Fruit fly (Drosophila melanogaster): ENCODE measurements around the gene MED20.

The MED20 gene

DNA sequence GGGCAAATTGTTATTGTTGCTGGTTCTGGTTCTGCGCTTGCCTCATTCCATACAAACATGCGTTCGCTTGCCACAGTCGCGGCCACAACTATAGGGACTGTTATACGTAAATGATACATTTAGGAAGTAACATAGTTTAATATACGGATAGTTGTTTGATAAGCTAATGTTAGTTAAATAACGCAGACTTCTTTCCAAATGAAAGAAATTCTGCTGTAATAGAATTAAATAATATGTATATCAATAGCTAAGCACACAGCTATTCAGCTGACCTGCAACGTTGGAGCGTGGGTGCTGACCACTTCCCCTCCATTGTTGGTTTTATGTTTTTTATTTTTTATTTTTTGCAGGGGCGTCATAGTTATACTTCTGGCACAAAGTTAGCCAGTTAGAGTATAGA is 37.9 kb downstream of the MED20 start (continued):
- TF ChIP-seq zfh2 (GFP tag; optimal IDR thresholded peaks at IDR 0.05) (no peak), CG4328 (GFP tag; optimal IDR thresholded peaks at IDR 0.05) (no peak), insv (GFP tag; optimal IDR thresholded peaks at IDR 0.05) (no peak), Hand (GFP tag; optimal IDR thresholded peaks at IDR 0.05) (peak; percentile 38), Hr39 (optimal IDR thresholded peaks at IDR 0.05) (no peak), CG6765 (GFP tag; optimal IDR thresholded peaks at IDR 0.05) (peak; percentile 31), CG7372 (GFP tag; IDR thresholded peaks at IDR 0.05) (peak; percentile 68), CG10979 (tag; optimal IDR thresholded peaks at IDR 0.05) (peak; percentile 52), CG10565 (GFP tag; optimal IDR thresholded peaks at IDR 0.05) (no peak), MBD-R2 (GFP tag; IDR thresholded peaks at IDR 0.05) (0 out of 2 replicates have a peak, but pooled peaks have one; percentile 25), ewg (GFP tag; optimal IDR thresholded peaks at IDR 0.05) (peak; percentile 34), CG17385 (GFP tag; optimal IDR thresholded peaks at IDR 0.05) (peak; percentile 63), CG6683 (GFP tag; optimal IDR thresholded peaks at IDR 0.05) (peak; percentile 3), pho (GFP tag; optimal IDR thresholded peaks at IDR 0.05) (peak; percentile 41), row (GFP tag; IDR thresholded peaks at IDR 0.05) (peak; percentile 85), run (tag; optimal IDR thresholded peaks at IDR 0.05) (peak; percentile 39), Nf-YC (tag; optimal IDR thresholded peaks at IDR 0.05) (peak; percentile 32), hb (GFP tag; IDR thresholded peaks at IDR 0.05; ENCODE audit: partially characterized antibody) (no peak), Oli (tag; optimal IDR thresholded peaks at IDR 0.05) (peak; percentile 70), chif (GFP tag; optimal IDR thresholded peaks at IDR 0.05) (peak; percentile 22 to 24), CG8089 (GFP tag; optimal IDR thresholded peaks at IDR 0.05) (no peak), slp2 (GFP tag; optimal IDR thresholded peaks at IDR 0.05) (no peak), CkIIα-i1 (GFP tag; IDR thresholded peaks at IDR 0.05) (no peak), bab2 (GFP tag; optimal IDR thresholded peaks at IDR 0.05) (peak; percentile 27), CG7987 (GFP tag; optimal IDR thresholded peaks at IDR 0.05) (peak; percentile 6), CG14965 (GFP tag; optimal IDR thresholded peaks at IDR 0.05; ENCODE audit: borderline replicate concordance) (no peak), Hmr (GFP tag; optimal IDR thresholded peaks at IDR 0.05) (peak; percentile 63), Meics (GFP tag; optimal IDR thresholded peaks at IDR 0.05) (peak; percentile 53), CG15073 (GFP tag; optimal IDR thresholded peaks at IDR 0.05) (no peak), Atf-2 (GFP tag; optimal IDR thresholded peaks at IDR 0.05) (peak; percentile 28), CG6272 (GFP tag; IDR thresholded peaks at IDR 0.05) (no peak), sr (GFP tag; IDR thresholded peaks at IDR 0.05) (peak; percentile 85), CG43689 (GFP tag; IDR thresholded peaks at IDR 0.05) (no peak), Drgx (GFP tag; IDR thresholded peaks at IDR 0.05) (peak; percentile 71), ken (GFP tag; IDR thresholded peaks at IDR 0.05) (no peak), Nf-YB (GFP tag; optimal IDR thresholded peaks at IDR 0.05) (peak; percentile 15), dmrt99B (tag; optimal IDR thresholded peaks at IDR 0.05) (peak; percentile 72), TFAM (GFP tag; optimal IDR thresholded peaks at IDR 0.05) (no peak), Hr3 (GFP tag; optimal IDR thresholded peaks at IDR 0.05) (peak; percentile 35), CG18764 (GFP tag; optimal IDR thresholded peaks at IDR 0.05) (peak; percentile 4), jigr1 (GFP tag; IDR thresholded peaks at IDR 0.05) (no peak), dm (GFP tag; optimal IDR thresholded peaks at IDR 0.05) (no peak), gcm (GFP tag; optimal IDR thresholded peaks at IDR 0.05) (peak; percentile 61), CG16813 (GFP tag; IDR thresholded peaks at IDR 0.05; ENCODE audit: partially characterized antibody) (no peak), shn (GFP tag; optimal IDR thresholded peaks at IDR 0.05) (peak; percentile 16), ro (GFP tag; IDR thresholded peaks at IDR 0.05) (no peak), Dek (tag; optimal IDR thresholded peaks at IDR 0.05) (peak; percentile 40), trem (tag; optimal IDR thresholded peaks at IDR 0.05) (peak; percentile 34), NC2α (GFP tag; optimal IDR thresholded peaks at IDR 0.05) (no peak), CG34422 (GFP tag; IDR thresholded peaks at IDR 0.05) (peak; percentile 70; the same call in 2 of the 3 replicates), CG1602 (GFP tag; optimal IDR thresholded peaks at IDR 0.05) (peak; percentile 0), so (GFP tag; IDR thresholded peaks at IDR 0.05) (peak; percentile 82)

Data from whole organism, embryonic.